Worm (Caenorhabditis elegans) whole organism, midembryonic: ENCODE measurements around the gene srh-139.

Source experiments
- T22C8.4 ChIP-seq: fragments of 200-800 bp; sonication (Bioruptor generic); IDR thresholded peaks from 2 replicates; pipeline ENCODE4 v1.3.6; 2022; ENCODE audit warnings: missing genetic modification characterization, missing compliant biosample characterization
- cog-1 ChIP-seq: sonication (generic microtip); optimal IDR thresholded peaks from 2 replicates; lab custom pipeline; 2016; ENCODE audit warnings: missing genetic modification characterization, missing compliant biosample characterization
- flt-1 ChIP-seq: fragments of 200-800 bp; sonication (Bioruptor generic); IDR thresholded peaks from 2 replicates; pipeline ENCODE4 v1.3.6; 2022; ENCODE audit warnings: missing genetic modification characterization, missing compliant biosample characterization
- klf-2 ChIP-seq: fragments of 200-800 bp; sonication (Bioruptor generic); conservative IDR thresholded peaks from 2 replicates; pipeline ENCODE4 v1.3.6; 2022; ENCODE audit warnings: missing genetic modification reagents, missing genetic modification characterization, missing compliant biosample characterization
- med-1 ChIP-seq: sonication (generic microtip); optimal IDR thresholded peaks from 2 replicates; lab custom pipeline; 2017; ENCODE audit warnings: missing genetic modification characterization, mild to moderate bottlenecking, missing compliant biosample characterization, antibody characterized with exemption, missing genetic modification reagents; ENCODE audit not compliant: insufficient read depth
- ref-1 ChIP-seq: fragments of 200-800 bp; sonication (Bioruptor generic); conservative IDR thresholded peaks from 2 replicates; pipeline ENCODE4 v1.3.6; 2022; ENCODE audit warnings: missing genetic modification reagents, missing genetic modification characterization, missing compliant biosample characterization
- tab-1 ChIP-seq: fragments of 200-800 bp; sonication (Bioruptor generic); IDR thresholded peaks from 2 replicates; pipeline ENCODE4 v1.3.6; 2022; ENCODE audit warnings: missing genetic modification characterization, missing compliant biosample characterization
- ztf-23 ChIP-seq: fragments of 200-800 bp; sonication (Bioruptor generic); IDR thresholded peaks from 2 replicates; pipeline ENCODE4 v1.3.6; 2022; ENCODE audit warnings: missing genetic modification reagents, missing genetic modification characterization, missing compliant biosample characterization
- ztf-29 ChIP-seq: fragments of 200-800 bp; sonication (Bioruptor generic); IDR thresholded peaks from 2 replicates; pipeline ENCODE4 v1.3.6; 2022; ENCODE audit warnings: missing genetic modification reagents, missing genetic modification characterization, missing compliant biosample characterization

Gene srh-139

DNA sequence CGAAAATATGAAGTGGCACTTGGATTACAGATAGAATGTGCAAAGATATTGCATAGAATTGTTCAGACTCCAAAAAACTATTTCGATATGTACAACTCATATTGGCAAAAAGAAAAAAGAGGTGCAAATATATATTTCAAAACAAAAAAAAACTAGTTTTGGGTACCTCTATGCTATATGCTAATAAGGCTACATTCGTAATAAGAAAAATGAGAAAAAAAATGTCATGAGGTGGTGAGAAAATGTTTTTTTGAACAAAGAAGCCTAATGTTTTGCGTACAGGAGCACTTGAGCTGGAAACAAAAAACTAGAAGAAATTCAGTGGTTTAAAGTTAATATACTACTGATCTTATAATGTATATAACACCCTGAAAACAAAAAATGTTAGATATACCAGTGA is 22.9 kb upstream of the srh-139 start, which contains the start of gene srh-142:
Gene srh-142 (minus strand): TSS at position 101 of the 400 bp plus-strand sequence.
- TF ChIP-seq T22C8.4 (GFP tag; lab: Robert Waterston, UW) (no peak), ref-1 (GFP tag; lab: Robert Waterston, UW) (no peak), ztf-29 (GFP tag; lab: Robert Waterston, UW) (no peak), med-1 (no peak), tab-1 (no peak), flt-1 (GFP tag; lab: Robert Waterston, UW) (no peak), cog-1 (tag; lab: Kevin White, UChicago) (no peak)

DNA sequence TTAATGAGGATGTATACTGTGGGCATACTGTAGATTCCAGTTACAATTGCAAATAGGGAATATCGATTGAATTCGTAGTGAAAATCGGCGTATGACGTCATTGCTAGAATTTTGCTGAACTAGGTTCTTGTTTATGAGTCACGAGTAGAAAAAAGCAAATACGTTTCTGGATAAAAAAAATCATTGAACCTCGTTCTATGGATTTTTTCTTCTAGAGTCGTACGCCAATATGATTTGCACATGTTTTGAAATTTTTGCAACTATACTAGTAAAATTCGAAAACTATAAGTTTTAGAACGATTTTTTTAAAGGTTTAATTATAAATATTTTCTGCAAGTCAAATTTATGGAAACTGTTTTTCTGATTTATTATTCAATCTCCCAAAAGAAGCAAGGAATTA is 15.9 kb upstream of the srh-139 start, which contains the start of gene sru-44:
Gene sru-44 (minus strand): TSS at position 101 of the 400 bp plus-strand sequence.
- TF ChIP-seq tab-1 (no peak), klf-2 (GFP tag; lab: Robert Waterston, UW) (no peak), ztf-29 (GFP tag; lab: Robert Waterston, UW) (no peak), T22C8.4 (GFP tag; lab: Robert Waterston, UW) (no peak), cog-1 (tag; lab: Kevin White, UChicago) (no peak), ztf-23 (GFP tag; lab: Robert Waterston, UW) (no peak), flt-1 (GFP tag; lab: Robert Waterston, UW) (no peak), med-1 (no peak), ref-1 (GFP tag; lab: Robert Waterston, UW) (no peak)

DNA sequence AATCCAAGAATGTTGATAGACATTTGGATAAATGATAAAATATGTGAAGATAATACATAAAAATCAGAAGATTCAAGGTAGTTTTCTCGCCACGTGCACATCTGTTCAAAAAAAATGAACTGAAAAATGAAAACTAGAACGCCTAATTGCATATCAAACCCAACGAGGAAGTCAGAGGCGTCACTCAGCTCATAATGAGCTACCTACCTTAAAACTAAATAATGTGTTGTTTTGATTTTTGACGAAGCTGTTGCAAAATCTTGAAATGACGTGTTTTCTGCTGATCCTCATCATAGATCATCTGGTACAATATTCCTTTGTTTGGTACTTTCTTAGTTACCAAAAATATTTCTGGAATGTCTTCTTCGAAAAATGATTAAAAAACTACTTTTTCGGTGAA is 12.9 kb upstream of the srh-139 start, which contains the start of gene srh-138:
Gene srh-138 (minus strand): TSS at position 101 of the 400 bp plus-strand sequence.
- TF ChIP-seq tab-1 (no peak), ztf-29 (GFP tag; lab: Robert Waterston, UW) (no peak), ref-1 (GFP tag; lab: Robert Waterston, UW) (no peak), cog-1 (tag; lab: Kevin White, UChicago) (no peak), T22C8.4 (GFP tag; lab: Robert Waterston, UW) (no peak), flt-1 (GFP tag; lab: Robert Waterston, UW) (no peak), med-1 (no peak), klf-2 (GFP tag; lab: Robert Waterston, UW) (no peak), ztf-23 (GFP tag; lab: Robert Waterston, UW) (no peak)

DNA sequence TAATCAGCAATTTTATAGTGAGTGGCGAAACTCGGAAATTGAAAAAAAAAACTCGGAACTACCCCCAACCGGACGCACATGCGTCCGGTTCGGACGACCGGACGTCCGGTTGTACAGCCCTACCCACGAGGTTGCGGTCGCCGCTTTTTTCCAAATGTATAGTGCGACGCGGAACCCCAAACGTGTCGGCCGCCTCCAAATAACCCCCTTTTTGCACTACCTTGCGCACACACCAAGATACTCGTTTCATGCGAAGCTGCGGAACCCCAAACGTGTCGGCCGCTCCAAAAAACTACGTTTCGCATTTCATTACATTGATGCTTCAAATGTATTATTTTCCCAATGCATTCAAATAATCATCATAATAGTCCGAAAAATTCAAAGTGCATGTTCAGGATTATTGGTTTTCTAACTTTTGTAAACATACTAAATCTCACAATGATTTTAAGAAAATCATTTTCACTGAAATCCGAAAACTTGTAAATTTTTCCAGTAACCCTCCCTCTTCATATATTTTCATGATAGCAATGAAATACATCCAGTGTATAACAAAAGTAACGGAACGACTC is 11.7 kb upstream of the srh-139 start, which contains the start of gene srw-35:
Gene srw-35 (plus strand): TSS at position 519 of the 569 bp plus-strand sequence.
- TF ChIP-seq tab-1 (no peak), klf-2 (GFP tag; lab: Robert Waterston, UW) (no peak), ref-1 (GFP tag; lab: Robert Waterston, UW) (no peak), cog-1 (tag; lab: Kevin White, UChicago) (no peak), flt-1 (GFP tag; lab: Robert Waterston, UW) (no peak), ztf-29 (GFP tag; lab: Robert Waterston, UW) (no peak), ztf-23 (GFP tag; lab: Robert Waterston, UW) (no peak), med-1 (no peak), T22C8.4 (GFP tag; lab: Robert Waterston, UW) (no peak)

DNA sequence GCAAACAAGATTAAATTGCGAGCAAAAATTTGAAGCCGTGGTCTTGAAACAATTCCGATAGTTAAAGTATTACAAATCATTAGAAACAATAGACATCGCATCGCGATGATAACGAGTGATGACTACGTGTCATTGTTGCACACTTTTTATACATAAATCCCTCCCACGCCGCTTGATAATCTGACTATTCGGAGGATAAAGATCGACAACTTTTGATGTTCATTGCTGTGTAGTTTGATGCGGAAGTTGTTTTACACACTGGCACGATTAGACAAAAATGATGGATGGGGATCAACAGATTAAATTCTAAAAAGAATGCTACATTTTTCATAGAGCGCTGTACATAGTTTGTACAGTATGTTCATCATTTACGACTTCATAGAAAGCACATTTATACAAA is 4.5 kb upstream of the srh-139 start, which contains the start of gene T08G3.11:
Gene T08G3.11 (minus strand): TSS at position 101 of the 400 bp plus-strand sequence.
- no peak for TF ChIP-seq ztf-29 (GFP tag; lab: Robert Waterston, UW)
- no peak for TF ChIP-seq med-1
- TF ChIP-seq ztf-23 (GFP tag; lab: Robert Waterston, UW) = no peak
- TF ChIP-seq T22C8.4 (GFP tag; lab: Robert Waterston, UW) = no peak
- no peak for TF ChIP-seq flt-1 (GFP tag; lab: Robert Waterston, UW)
- TF ChIP-seq cog-1 (tag; lab: Kevin White, UChicago) = no peak
- no peak for TF ChIP-seq ref-1 (GFP tag; lab: Robert Waterston, UW)

DNA sequence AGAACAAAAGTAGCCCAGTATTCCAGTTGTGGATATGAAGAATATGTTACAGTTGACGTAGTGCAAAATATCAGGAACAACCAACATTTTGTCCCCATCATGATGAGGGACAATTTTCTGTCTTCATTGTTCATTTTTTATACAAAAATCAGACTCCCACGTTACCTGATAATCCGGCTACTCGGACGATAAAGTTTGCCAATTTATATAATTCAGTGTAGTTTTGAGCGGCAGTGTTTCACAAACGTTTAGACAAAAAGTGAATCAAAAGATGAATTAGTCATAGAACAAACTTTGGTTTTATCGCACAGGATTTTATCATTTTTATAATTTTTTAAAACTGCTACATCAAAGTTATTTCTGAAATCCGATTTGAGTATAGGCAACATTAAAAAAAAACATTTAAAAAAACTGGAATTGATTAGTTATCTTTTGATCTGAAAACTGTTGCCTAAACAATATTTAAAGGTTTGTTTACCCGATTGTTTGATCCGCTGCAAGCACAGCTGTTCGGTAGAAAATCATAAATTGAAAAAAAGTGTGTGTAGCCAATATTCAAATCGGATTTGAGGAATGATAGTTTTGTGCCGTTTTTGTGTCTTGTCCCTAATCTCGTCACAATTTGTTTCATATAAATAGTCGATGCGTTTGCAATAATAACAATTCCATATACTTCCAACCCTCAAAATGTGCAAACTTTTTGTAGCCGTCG is 2.7 kb upstream of the srh-139 start, which contains the start of the genes F57E7.4 and spig-6:
Gene F57E7.4 (minus strand): TSS at position 101 of the 712 bp plus-strand sequence.
Gene spig-6 (plus strand): TSS at position 662 of the 712 bp plus-strand sequence.
- TF ChIP-seq ref-1 (GFP tag; lab: Robert Waterston, UW) = no peak
- TF ChIP-seq T22C8.4 (GFP tag; lab: Robert Waterston, UW) = no peak
- TF ChIP-seq flt-1 (GFP tag; lab: Robert Waterston, UW) = no peak
- TF ChIP-seq klf-2 (GFP tag; lab: Robert Waterston, UW) = no peak
- TF ChIP-seq med-1 = no peak
- no peak for TF ChIP-seq ztf-29 (GFP tag; lab: Robert Waterston, UW)
- no peak for TF ChIP-seq cog-1 (tag; lab: Kevin White, UChicago)
- TF ChIP-seq ztf-23 (GFP tag; lab: Robert Waterston, UW) = no peak
- TF ChIP-seq tab-1 = no peak

DNA sequence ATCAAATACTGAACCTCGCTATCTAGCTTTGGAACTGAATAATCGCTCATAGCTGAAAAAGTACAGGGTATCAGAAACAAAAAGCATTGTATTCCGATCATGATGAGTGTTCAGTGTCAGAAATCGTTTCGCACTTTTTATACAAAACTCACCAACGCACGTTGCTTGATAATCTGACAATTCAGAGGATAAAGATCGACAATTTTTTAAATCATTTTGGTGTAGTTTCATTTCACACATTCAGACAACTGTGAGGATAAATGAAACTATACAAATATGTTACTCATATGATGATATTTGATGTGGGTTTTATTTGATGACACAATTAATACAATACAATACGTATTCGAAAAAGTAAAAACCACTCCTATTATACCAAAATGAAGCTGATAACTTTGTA is 737 bp upstream of the srh-139 start, which contains the start of gene F57E7.2:
Gene F57E7.2 (minus strand): TSS at position 101 of the 400 bp plus-strand sequence.
- TF ChIP-seq T22C8.4 (GFP tag; lab: Robert Waterston, UW) (no peak), flt-1 (GFP tag; lab: Robert Waterston, UW) (no peak), ztf-29 (GFP tag; lab: Robert Waterston, UW) (no peak), ref-1 (GFP tag; lab: Robert Waterston, UW) (no peak), klf-2 (GFP tag; lab: Robert Waterston, UW) (no peak), med-1 (no peak), tab-1 (no peak), ztf-23 (GFP tag; lab: Robert Waterston, UW) (no peak), cog-1 (tag; lab: Kevin White, UChicago) (no peak)

DNA sequence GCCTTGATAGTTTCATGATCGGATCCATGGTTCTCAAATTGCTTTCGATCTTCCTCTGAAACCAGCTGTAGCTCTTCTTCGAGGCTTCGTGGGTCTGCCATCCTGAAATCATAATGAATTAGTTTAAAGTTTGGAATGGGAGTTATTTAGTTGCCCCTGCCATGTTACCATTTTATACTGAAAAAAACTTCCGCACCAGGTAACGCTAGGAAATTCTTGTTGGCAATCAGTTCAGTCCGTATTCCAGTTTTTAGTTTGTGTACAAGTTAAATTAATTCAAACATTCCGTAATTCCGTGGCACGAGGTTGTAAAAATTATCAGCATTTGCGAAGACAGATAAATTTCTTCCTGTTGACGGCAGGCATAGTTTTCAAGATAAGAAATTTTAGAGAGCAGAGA is 3.7 kb downstream of the srh-139 start, which contains the start of gene Y32B12A.5:
Gene Y32B12A.5 (minus strand): TSS at position 101 of the 400 bp plus-strand sequence.
- TF ChIP-seq T22C8.4 (GFP tag; lab: Robert Waterston, UW) = no peak
- TF ChIP-seq klf-2 (GFP tag; lab: Robert Waterston, UW) = no peak
- no peak for TF ChIP-seq flt-1 (GFP tag; lab: Robert Waterston, UW)
- no peak for TF ChIP-seq tab-1
- no peak for TF ChIP-seq med-1
- no peak for TF ChIP-seq ref-1 (GFP tag; lab: Robert Waterston, UW)
- TF ChIP-seq ztf-23 (GFP tag; lab: Robert Waterston, UW) = no peak
- no peak for TF ChIP-seq cog-1 (tag; lab: Kevin White, UChicago)
- TF ChIP-seq ztf-29 (GFP tag; lab: Robert Waterston, UW) = no peak
